Worm (Caenorhabditis elegans): ENCODE results near the gene srd-70.

ce11 chrV:20422738-20423137, 31.2 kb upstream of the srd-70 start:
- no peak for TF ChIP-seq hlh-30 (tag; optimal IDR thresholded peaks at IDR 0.05; ENCODE audit: insufficient read depth)
- no peak for TF ChIP-seq nhr-11 (tag; optimal IDR thresholded peaks at IDR 0.05)
- no peak for TF ChIP-seq ama-1 (optimal IDR thresholded peaks at IDR 0.05)
- no peak for TF ChIP-seq fkh-10 (GFP tag; optimal IDR thresholded peaks at IDR 0.05)
- no peak for TF ChIP-seq sdc-2 (tag; optimal IDR thresholded peaks at IDR 0.05)
- no peak for TF ChIP-seq hlh-13 (GFP tag; optimal IDR thresholded peaks at IDR 0.05)
- no peak for TF ChIP-seq ceh-9 (tag; optimal IDR thresholded peaks at IDR 0.05)
- TF ChIP-seq pag-3 (tag; optimal IDR thresholded peaks at IDR 0.05; ENCODE audit: borderline replicate concordance): no peak
- no peak for TF ChIP-seq sox-2 (GFP tag; IDR thresholded peaks at IDR 0.05)
- no peak for TF ChIP-seq pha-4 (tag; optimal IDR thresholded peaks at IDR 0.05)
